Fruit fly (Drosophila melanogaster): ENCODE results near the gene Peritrophin-15b.

The Peritrophin-15b gene

DNA sequence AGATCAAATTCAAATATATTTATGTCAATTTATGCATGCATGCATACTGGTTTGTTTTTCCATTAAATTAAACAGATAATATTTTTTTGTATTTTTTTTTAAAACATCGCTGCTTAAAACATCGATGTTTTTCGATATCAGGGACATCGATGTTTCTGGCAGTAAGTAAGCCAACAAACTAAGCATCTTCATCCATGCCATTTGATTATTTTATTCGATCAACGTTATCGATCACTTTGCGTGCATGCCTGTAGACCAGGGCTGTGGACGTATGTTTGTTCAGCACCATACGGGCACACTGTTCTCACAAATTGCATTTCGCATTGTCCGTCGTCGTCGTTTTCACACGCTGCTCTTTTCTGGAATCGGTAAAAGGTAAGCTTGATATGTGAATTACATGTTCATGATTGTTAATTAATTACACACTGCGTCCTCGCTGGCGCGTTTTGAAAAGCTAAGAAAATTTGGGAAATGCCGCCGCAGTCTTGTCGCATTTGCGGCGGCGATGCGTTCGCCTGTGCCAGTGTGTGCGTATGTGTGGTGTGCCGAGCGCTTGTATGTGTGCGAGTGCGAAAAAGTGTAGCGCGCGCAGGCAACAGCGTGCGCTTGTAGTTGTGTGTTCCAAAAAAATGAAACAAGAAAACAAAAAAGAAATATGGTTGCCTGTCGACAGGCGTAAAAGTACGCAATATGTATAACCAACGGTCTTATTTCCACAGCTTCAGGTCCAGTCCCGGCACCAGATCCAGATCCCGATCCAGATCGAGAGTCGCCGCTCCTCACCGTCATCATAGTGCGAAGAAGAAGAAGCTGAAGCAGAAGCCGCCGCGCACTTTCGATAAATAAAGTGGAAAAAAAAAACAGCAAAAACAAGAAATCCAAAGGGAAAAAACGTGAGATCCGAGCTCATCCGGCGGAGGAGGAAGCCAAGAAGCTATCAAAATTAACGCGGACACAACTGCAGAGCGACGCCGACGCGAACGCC, 8.8 kb upstream of the Peritrophin-15b start, which contains the start of gene emb:
Gene emb, plus strand, starts transcription at position 288 of the 985 bp plus-strand sequence.
- TF ChIP-seq Sin3A (optimal IDR thresholded peaks at IDR 0.05) (no peak), ttk (optimal IDR thresholded peaks at IDR 0.05) (no peak), psq (optimal IDR thresholded peaks at IDR 0.05) (peak; percentile 68), insv (optimal IDR thresholded peaks at IDR 0.05) (no peak)

- TF ChIP-seq h (optimal IDR thresholded peaks at IDR 0.05) = no peak
- no peak for TF ChIP-seq insv (optimal IDR thresholded peaks at IDR 0.05)
- TF ChIP-seq Myc (optimal IDR thresholded peaks at IDR 0.05) = no peak
- TF ChIP-seq ttk (optimal IDR thresholded peaks at IDR 0.05) = no peak
- no peak for TF ChIP-seq psq (optimal IDR thresholded peaks at IDR 0.05)
- TF ChIP-seq Sin3A (optimal IDR thresholded peaks at IDR 0.05) = no peak
Measured at dm6 chr2L:8402928-8403285, 8.2 kb upstream of the Peritrophin-15b start, which contains the start of gene fy. Gene fy (minus strand): TSS chr2L:8403280.

DNA sequence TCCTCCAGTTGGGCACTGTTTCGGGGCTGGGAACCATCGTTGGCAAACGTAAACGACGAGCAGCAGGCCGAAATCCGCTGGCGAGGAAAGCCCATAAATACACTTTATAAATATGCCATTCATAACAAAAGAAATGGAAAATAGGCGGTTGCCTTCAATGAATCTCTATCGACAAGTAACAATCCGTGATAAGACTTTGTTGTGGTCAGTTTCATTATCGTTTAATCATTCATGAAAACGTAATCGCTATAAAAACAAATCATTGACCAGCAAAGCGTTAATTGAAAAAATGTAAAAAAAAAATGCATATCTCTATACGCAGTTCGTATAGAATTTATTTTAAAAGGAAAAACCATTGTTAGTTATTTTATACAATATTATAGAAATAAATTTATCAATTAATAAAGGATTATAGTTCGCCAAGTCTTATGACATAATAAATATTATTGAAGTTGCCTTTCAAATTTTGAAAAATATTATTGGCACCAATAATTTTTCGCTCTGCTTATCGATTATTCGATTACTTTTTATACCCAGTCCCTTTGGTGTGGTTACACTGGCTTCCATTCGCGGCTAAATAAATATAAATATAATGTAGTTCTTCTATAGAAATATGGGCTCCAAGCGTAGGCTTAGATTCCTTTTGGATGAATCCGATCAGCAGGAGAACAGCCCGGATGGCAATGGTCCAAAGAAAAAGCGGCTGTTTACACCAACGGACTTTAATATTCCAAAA, 5.3 kb upstream of the Peritrophin-15b start, which contains the start of gene CG31898:
Gene CG31898, plus strand, starts transcription at position 559 of the 736 bp plus-strand sequence.
- TF ChIP-seq ttk (optimal IDR thresholded peaks at IDR 0.05) (no peak), insv (optimal IDR thresholded peaks at IDR 0.05) (no peak), Myc (optimal IDR thresholded peaks at IDR 0.05) (no peak), Sin3A (optimal IDR thresholded peaks at IDR 0.05) (no peak), h (optimal IDR thresholded peaks at IDR 0.05) (no peak), psq (optimal IDR thresholded peaks at IDR 0.05) (no peak)

dm6 chr2L:8398721-8399120, 4.0 kb upstream of the Peritrophin-15b start, which contains the start of gene CG13386:
Gene CG13386 (plus strand): TSS chr2L:8399021.
- TF ChIP-seq h (optimal IDR thresholded peaks at IDR 0.05) (no peak), Myc (optimal IDR thresholded peaks at IDR 0.05) (no peak), psq (optimal IDR thresholded peaks at IDR 0.05) (no peak), insv (optimal IDR thresholded peaks at IDR 0.05) (no peak), ttk (optimal IDR thresholded peaks at IDR 0.05) (no peak), Sin3A (optimal IDR thresholded peaks at IDR 0.05) (no peak)

- no peak for TF ChIP-seq insv (optimal IDR thresholded peaks at IDR 0.05)
- TF ChIP-seq ttk (optimal IDR thresholded peaks at IDR 0.05) = no peak
- no peak for TF ChIP-seq psq (optimal IDR thresholded peaks at IDR 0.05)
- no peak for TF ChIP-seq h (optimal IDR thresholded peaks at IDR 0.05)
- no peak for TF ChIP-seq Sin3A (optimal IDR thresholded peaks at IDR 0.05)
- no peak for TF ChIP-seq Myc (optimal IDR thresholded peaks at IDR 0.05)
Measured at dm6 chr2L:8395996-8396699, 1.4 kb upstream of the Peritrophin-15b start, which contains the start of the genes Peritrophin-15a and CG13385. Gene Peritrophin-15a (minus strand): TSS chr2L:8396096. Gene CG13385 (plus strand): TSS chr2L:8396649.

DNA sequence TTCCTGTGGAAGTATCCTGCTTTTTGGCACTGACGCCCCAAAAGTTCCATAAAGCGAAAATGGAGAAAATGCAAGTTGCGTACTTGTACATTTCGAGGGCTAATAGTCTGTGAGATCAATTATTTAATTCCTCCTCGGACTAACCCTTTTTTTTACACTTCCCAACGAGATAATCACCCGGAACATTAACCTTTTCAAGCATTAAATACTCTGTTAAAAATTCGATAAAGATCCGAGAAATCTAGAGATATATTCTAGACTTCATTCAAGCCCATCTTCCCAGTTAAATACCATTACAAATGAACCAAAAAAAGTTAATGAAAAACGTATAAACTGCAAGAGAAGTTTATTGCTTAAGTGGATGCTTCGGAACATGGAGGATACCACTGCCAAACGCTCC, 560 bp downstream of the Peritrophin-15b start, which contains the start of gene lectin-29Ca:
Gene lectin-29Ca, minus strand, starts transcription at position 101 of the 400 bp plus-strand sequence.
- TF ChIP-seq ttk (optimal IDR thresholded peaks at IDR 0.05) (no peak), psq (optimal IDR thresholded peaks at IDR 0.05) (no peak), insv (optimal IDR thresholded peaks at IDR 0.05) (no peak), h (optimal IDR thresholded peaks at IDR 0.05) (no peak), Myc (optimal IDR thresholded peaks at IDR 0.05) (no peak), Sin3A (optimal IDR thresholded peaks at IDR 0.05) (no peak)

DNA sequence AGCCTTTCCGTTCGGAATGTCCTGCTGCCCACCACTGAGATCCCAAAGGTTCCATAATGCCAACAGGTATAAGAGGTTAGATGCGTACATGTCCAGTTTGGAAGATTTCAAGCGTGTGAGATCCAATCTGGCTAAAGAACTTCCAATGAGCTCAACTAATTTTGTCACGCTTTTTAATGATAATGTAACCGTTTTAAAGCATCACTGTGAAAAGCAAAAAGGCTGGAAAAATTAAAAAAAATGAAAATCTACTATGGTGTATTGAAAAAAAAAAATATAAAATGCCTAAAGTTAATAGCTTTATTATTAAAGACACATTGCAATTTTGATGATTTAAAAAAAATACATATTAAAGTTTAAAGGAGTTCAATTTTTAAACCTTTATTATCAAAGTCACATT, 1.6 kb downstream of the Peritrophin-15b start, which contains the start of gene Acp29AB:
Gene Acp29AB, minus strand, starts transcription at position 101 of the 400 bp plus-strand sequence.
- no peak for TF ChIP-seq Sin3A (optimal IDR thresholded peaks at IDR 0.05)
- TF ChIP-seq psq (optimal IDR thresholded peaks at IDR 0.05) = no peak
- no peak for TF ChIP-seq insv (optimal IDR thresholded peaks at IDR 0.05)
- no peak for TF ChIP-seq ttk (optimal IDR thresholded peaks at IDR 0.05)
- TF ChIP-seq Myc (optimal IDR thresholded peaks at IDR 0.05) = no peak
- no peak for TF ChIP-seq h (optimal IDR thresholded peaks at IDR 0.05)

DNA sequence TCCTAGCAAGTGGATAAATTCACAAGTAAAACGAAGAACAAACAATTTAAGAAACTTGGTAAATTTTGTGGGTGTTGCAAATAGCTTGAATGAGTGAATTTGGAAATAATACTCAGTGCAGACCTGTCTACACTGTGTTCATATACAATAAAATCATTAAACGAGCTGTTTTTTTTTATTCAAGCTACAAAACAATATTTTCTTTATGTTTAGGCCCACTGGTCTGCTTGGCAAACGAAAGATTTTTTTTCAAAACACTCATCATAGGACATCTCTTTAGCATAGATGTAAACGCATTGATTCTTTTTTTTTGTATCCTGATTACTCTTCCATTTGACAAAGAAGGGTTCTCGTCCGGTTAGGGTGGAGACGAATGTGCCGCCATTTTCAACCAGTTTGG, 2.4 kb downstream of the Peritrophin-15b start, which contains the start of gene CG42820:
Gene CG42820, minus strand, starts transcription at position 101 of the 400 bp plus-strand sequence.
- TF ChIP-seq insv (optimal IDR thresholded peaks at IDR 0.05) (no peak), Sin3A (optimal IDR thresholded peaks at IDR 0.05) (no peak), h (optimal IDR thresholded peaks at IDR 0.05) (no peak), Myc (optimal IDR thresholded peaks at IDR 0.05) (no peak)

dm6 chr2L:8389231-8389630, 5.5 kb downstream of the Peritrophin-15b start, which contains the start of gene CG42819:
Gene CG42819 (minus strand): TSS chr2L:8389331.
- no peak for TF ChIP-seq psq (optimal IDR thresholded peaks at IDR 0.05)
- TF ChIP-seq insv (optimal IDR thresholded peaks at IDR 0.05) = no peak
- no peak for TF ChIP-seq ttk (optimal IDR thresholded peaks at IDR 0.05)
- TF ChIP-seq Sin3A (optimal IDR thresholded peaks at IDR 0.05) = no peak

- TF ChIP-seq h (optimal IDR thresholded peaks at IDR 0.05) = no peak
Measured at dm6 chr2L:8385849-8386248, 8.9 kb downstream of the Peritrophin-15b start.

DNA sequence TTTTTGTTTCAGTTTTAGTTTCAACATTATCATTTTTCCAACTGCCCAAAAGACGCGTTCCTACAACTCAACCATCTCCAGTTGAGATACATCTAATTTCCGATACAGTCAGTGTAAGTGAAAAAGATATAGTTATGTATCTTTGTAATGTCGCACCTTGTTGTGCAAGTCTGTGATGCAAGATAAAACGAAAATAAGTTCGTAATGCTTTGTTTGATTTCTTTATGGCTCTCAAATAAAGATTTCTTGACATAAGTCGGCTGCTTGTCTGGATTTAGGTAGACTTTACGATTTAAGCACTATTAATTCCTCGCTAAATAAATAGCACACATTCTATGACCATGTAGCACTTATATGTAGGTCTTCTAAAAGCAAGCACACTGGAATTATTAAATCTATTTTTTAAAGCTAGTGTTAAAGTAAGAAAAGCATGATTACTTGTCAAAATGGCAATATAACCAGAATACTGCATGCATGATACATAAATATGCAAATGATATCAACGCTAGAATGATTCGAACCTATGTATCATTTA, 9.7 kb downstream of the Peritrophin-15b start:
- TF ChIP-seq psq (optimal IDR thresholded peaks at IDR 0.05) = no peak
- no peak for TF ChIP-seq h (optimal IDR thresholded peaks at IDR 0.05)
- no peak for TF ChIP-seq Myc (optimal IDR thresholded peaks at IDR 0.05)
- TF ChIP-seq Sin3A (optimal IDR thresholded peaks at IDR 0.05) = no peak
- no peak for TF ChIP-seq insv (optimal IDR thresholded peaks at IDR 0.05)
- no peak for TF ChIP-seq ttk (optimal IDR thresholded peaks at IDR 0.05)

Data from Kc167 (cell line).